Fruit fly (Drosophila melanogaster): ENCODE results near the gene CG7420.
A peak's percentile ranks its signal among the peaks of the same experiment; 100 is the strongest.

CG7420 gene

DNA sequence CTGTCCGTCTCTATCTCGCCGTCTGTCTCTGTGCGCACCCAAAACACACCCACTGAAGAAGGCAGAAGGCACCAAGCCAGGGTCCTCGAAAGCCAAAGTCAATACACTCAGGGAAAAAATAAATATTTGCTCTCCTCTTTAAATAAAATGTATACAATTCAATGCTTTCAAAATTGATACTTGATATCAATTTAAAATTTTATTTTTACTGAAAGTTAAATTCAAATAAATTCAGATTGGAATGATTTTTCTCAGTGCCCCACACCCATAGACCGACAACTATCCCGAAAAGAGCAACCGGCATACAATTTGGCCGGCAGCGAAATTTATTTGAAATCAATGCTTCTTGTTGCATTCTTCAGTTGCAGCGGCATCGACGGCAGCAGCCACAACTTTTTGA, 45.9 kb downstream of the CG7420 start (continued):
- TF ChIP-seq ap (GFP tag; IDR thresholded peaks at IDR 0.05) (no peak), unpg (GFP tag; optimal IDR thresholded peaks at IDR 0.05) (peak; percentile 21), Ssrp (tag; optimal IDR thresholded peaks at IDR 0.05) (peak; percentile 20), CG12299 (tag; optimal IDR thresholded peaks at IDR 0.05) (no peak), tll (GFP tag; optimal IDR thresholded peaks at IDR 0.05) (peak in 1 of 2 experiments; percentile 33), CG17328 (GFP tag; IDR thresholded peaks at IDR 0.05) (peak; percentile 43; the same call in 1 of the 2 replicates), ssp (GFP tag; IDR thresholded peaks at IDR 0.05) (0 out of 2 replicates have a peak, but pooled peaks have one; percentile 14), fd96Cb (tag; optimal IDR thresholded peaks at IDR 0.05) (peak; percentile 16), eyg (GFP tag; optimal IDR thresholded peaks at IDR 0.05) (no peak), Doc2 (GFP tag; IDR thresholded peaks at IDR 0.05) (no peak), CG16863 (GFP tag; optimal IDR thresholded peaks at IDR 0.05) (no peak), C15 (GFP tag; IDR thresholded peaks at IDR 0.05) (no peak), Antp (GFP tag; optimal IDR thresholded peaks at IDR 0.05) (no peak), CG6689 (GFP tag; IDR thresholded peaks at IDR 0.05) (peak; percentile 42; the same call in 1 of the 2 replicates), Ada2b (GFP tag; IDR thresholded peaks at IDR 0.05) (no peak), hb (GFP tag; IDR thresholded peaks at IDR 0.05; ENCODE audit: partially characterized antibody) (no peak), dmrt11E (tag; optimal IDR thresholded peaks at IDR 0.05) (peak; percentile 64), CG6272 (GFP tag; IDR thresholded peaks at IDR 0.05) (peak; percentile 36; the same call in 1 of the 2 replicates)

DNA sequence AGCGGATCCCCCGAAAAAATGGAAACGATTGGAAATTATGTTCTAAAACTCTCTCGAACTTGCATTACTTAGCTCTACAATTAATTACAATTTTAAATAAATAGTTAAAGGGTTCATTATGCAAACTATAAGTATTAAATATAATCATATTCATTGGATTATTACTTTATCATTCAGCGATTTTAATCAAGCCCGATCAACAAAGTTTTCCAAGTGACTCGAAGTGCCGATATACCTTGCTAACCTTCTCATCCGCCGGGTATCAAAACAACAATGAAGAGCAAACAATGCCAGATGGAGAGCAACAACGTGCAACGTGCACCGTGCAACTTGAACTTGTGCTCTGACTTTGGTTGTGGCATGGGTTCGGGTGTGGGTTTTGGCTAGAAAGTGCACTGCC, 46.4 kb downstream of the CG7420 start:
- TF ChIP-seq CG10979 (tag; optimal IDR thresholded peaks at IDR 0.05): peak; percentile 85
- TF ChIP-seq sqz (GFP tag; optimal IDR thresholded peaks at IDR 0.05): peak; percentile 15
- TF ChIP-seq fd96Cb (tag; optimal IDR thresholded peaks at IDR 0.05): peak; percentile 80
- TF ChIP-seq CG31441 (GFP tag; IDR thresholded peaks at IDR 0.05): peak; percentile 68
- peak in 1 of 3 experiments; percentile 81 for TF ChIP-seq lola (GFP tag; optimal IDR thresholded peaks at IDR 0.05)
- TF ChIP-seq oc (tag; optimal IDR thresholded peaks at IDR 0.05): peak; percentile 41
- peak; percentile 31 for TF ChIP-seq CG13424 (tag; optimal IDR thresholded peaks at IDR 0.05)
- TF ChIP-seq Hand (GFP tag; optimal IDR thresholded peaks at IDR 0.05): no peak
- peak; percentile 46; the same call in 1 of the 2 replicates for TF ChIP-seq sob (GFP tag; IDR thresholded peaks at IDR 0.05)
- peak; percentile 48 for TF ChIP-seq CG15601 (tag; optimal IDR thresholded peaks at IDR 0.05)
- 0 out of 2 replicates have a peak, but pooled peaks have one; percentile 17 for TF ChIP-seq CG3847 (GFP tag; IDR thresholded peaks at IDR 0.05)
- TF ChIP-seq br (optimal IDR thresholded peaks at IDR 0.05): no peak
- peak; percentile 80 for TF ChIP-seq CG15696 (tag; optimal IDR thresholded peaks at IDR 0.05)
- peak; percentile 91 for TF ChIP-seq Xrp1 (GFP tag; IDR thresholded peaks at IDR 0.05)
- TF ChIP-seq CG2875 (GFP tag; optimal IDR thresholded peaks at IDR 0.05): peak; percentile 65
- TF ChIP-seq CoRest (tag; optimal IDR thresholded peaks at IDR 0.05): peak; percentile 60
- TF ChIP-seq Camta (GFP tag; optimal IDR thresholded peaks at IDR 0.05): no peak
- peak; percentile 17; the same call in 2 of the 4 replicates for TF ChIP-seq Gug (GFP tag; IDR thresholded peaks at IDR 0.05)
- TF ChIP-seq BtbVII (GFP tag; optimal IDR thresholded peaks at IDR 0.05): no peak
- no peak for TF ChIP-seq Dref (GFP tag; IDR thresholded peaks at IDR 0.05)
- 0 out of 2 replicates have a peak, but pooled peaks have one; percentile 8 for TF ChIP-seq CG31224 (GFP tag; IDR thresholded peaks at IDR 0.05)
- TF ChIP-seq CG17328 (GFP tag; IDR thresholded peaks at IDR 0.05): peak; percentile 67
- TF ChIP-seq pita (GFP tag; optimal IDR thresholded peaks at IDR 0.05): no peak
- peak; percentile 62 for TF ChIP-seq tin (GFP tag; optimal IDR thresholded peaks at IDR 0.05)
- TF ChIP-seq ro (GFP tag; IDR thresholded peaks at IDR 0.05): no peak; the same call in 1 of the 2 replicates
- peak; percentile 33 for TF ChIP-seq PHDP (tag; optimal IDR thresholded peaks at IDR 0.05)
- peak in 1 of 2 experiments; percentile 49 for TF ChIP-seq dpn (GFP tag; optimal IDR thresholded peaks at IDR 0.05)
- TF ChIP-seq pum (GFP tag; optimal IDR thresholded peaks at IDR 0.05): no peak
- peak; percentile 67 for TF ChIP-seq croc (GFP tag; conservative IDR thresholded peaks at IDR 0.05)
- peak; percentile 5 for TF ChIP-seq Abd-B (GFP tag; optimal IDR thresholded peaks at IDR 0.05)
- TF ChIP-seq CG2202 (tag; optimal IDR thresholded peaks at IDR 0.05): peak; percentile 73
- TF ChIP-seq NK7.1 (GFP tag; optimal IDR thresholded peaks at IDR 0.05): no peak
- no peak for TF ChIP-seq CG14965 (GFP tag; optimal IDR thresholded peaks at IDR 0.05; ENCODE audit: borderline replicate concordance)
- TF ChIP-seq CG8944 (GFP tag; optimal IDR thresholded peaks at IDR 0.05): no peak

Measured in whole organism, embryonic.